Worm (Caenorhabditis elegans) whole organism, mixed stage, embryonic: ENCODE measurements around the gene F36H1.3.

Source experiments
- M03D4.4 ChIP-seq: sonication (generic microtip); optimal IDR thresholded peaks from 2 replicates; lab custom pipeline; 2017; ENCODE audit warnings: mild to moderate bottlenecking, missing genetic modification characterization, missing compliant biosample characterization
- bed-3 ChIP-seq: fragments of 200-800 bp; sonication (Bioruptor generic); optimal IDR thresholded peaks from 3 replicates; lab custom pipeline; 2018; ENCODE audit warnings: mild to moderate bottlenecking, missing genetic modification characterization, moderate library complexity, missing compliant biosample characterization
- blmp-1 ChIP-seq: fragments of 150-350 bp; optimal IDR thresholded peaks from 2 replicates; lab custom pipeline; 2014; ENCODE audit warnings: missing biosample characterization, missing genetic modification characterization
- ceh-39 ChIP-seq: fragments of 150-350 bp; optimal IDR thresholded peaks from 2 replicates; lab custom pipeline; 2014; ENCODE audit warnings: missing biosample characterization, missing genetic modification characterization
- ceh-83 ChIP-seq: fragments of 200-800 bp; sonication (Bioruptor generic); optimal IDR thresholded peaks from 2 replicates; lab custom pipeline; 2018; ENCODE audit warnings: mild to moderate bottlenecking, missing genetic modification characterization, missing compliant biosample characterization
- ces-1 ChIP-seq: fragments of 150-350 bp; optimal IDR thresholded peaks from 2 replicates; lab custom pipeline; 2014; ENCODE audit warnings: missing biosample characterization, missing genetic modification reagents, missing genetic modification characterization
- cnd-1 ChIP-seq: fragments of 200-800 bp; sonication (Bioruptor generic); optimal IDR thresholded peaks from 2 replicates; lab custom pipeline; 2018; ENCODE audit warnings: mild to moderate bottlenecking, missing genetic modification characterization, missing compliant biosample characterization
- drap-1 ChIP-seq: fragments of 200-800 bp; sonication (Bioruptor generic); optimal IDR thresholded peaks from 3 replicates; lab custom pipeline; 2018; ENCODE audit warnings: mild to moderate bottlenecking, missing genetic modification characterization, missing compliant biosample characterization
- elt-3 ChIP-seq: fragments of 150-350 bp; optimal IDR thresholded peaks from 2 replicates; lab custom pipeline; 2014; ENCODE audit warnings: missing biosample characterization, missing genetic modification characterization
- ham-2 ChIP-seq: fragments of 200-800 bp; sonication (Bioruptor generic); optimal IDR thresholded peaks from 2 replicates; lab custom pipeline; 2018; ENCODE audit warnings: mild to moderate bottlenecking, missing genetic modification characterization, missing compliant biosample characterization
- hlh-1 ChIP-seq: fragments of 150-350 bp; optimal IDR thresholded peaks from 2 replicates; lab custom pipeline; 2014; ENCODE audit warnings: missing biosample characterization, missing genetic modification reagents, missing genetic modification characterization
- lin-13 ChIP-seq: fragments of 150-350 bp; optimal IDR thresholded peaks from 2 replicates; lab custom pipeline; 2014; ENCODE audit warnings: missing biosample characterization, missing genetic modification characterization
- lin-32 ChIP-seq: fragments of 200-800 bp; sonication (Bioruptor generic); optimal IDR thresholded peaks from 2 replicates; lab custom pipeline; 2018; ENCODE audit warnings: mild to moderate bottlenecking, missing genetic modification characterization, missing compliant biosample characterization
- lsy-2 ChIP-seq: fragments of 150-350 bp; optimal IDR thresholded peaks from 2 replicates; lab custom pipeline; 2014; ENCODE audit warnings: missing biosample characterization, missing genetic modification characterization
- mab-5 ChIP-seq: fragments of 150-350 bp; optimal IDR thresholded peaks from 2 replicates; lab custom pipeline; 2014; ENCODE audit warnings: missing biosample characterization, missing genetic modification characterization
- mep-1 ChIP-seq: fragments of 150-350 bp; optimal IDR thresholded peaks from 2 replicates; lab custom pipeline; 2017; ENCODE audit warnings: missing biosample characterization, missing genetic modification reagents, missing genetic modification characterization, inconsistent platforms
- nhr-12 ChIP-seq: fragments of 150-350 bp; optimal IDR thresholded peaks from 2 replicates; lab custom pipeline; 2014; ENCODE audit warnings: missing biosample characterization, missing genetic modification characterization
- nhr-2 ChIP-seq: fragments of 150-350 bp; optimal IDR thresholded peaks from 2 replicates; lab custom pipeline; 2014; ENCODE audit warnings: missing biosample characterization, missing genetic modification characterization
- nhr-237 ChIP-seq: fragments of 150-350 bp; optimal IDR thresholded peaks from 2 replicates; lab custom pipeline; 2014; ENCODE audit warnings: missing biosample characterization, missing genetic modification characterization
- nhr-76 ChIP-seq: sonication (generic microtip); optimal IDR thresholded peaks from 2 replicates; lab custom pipeline; 2017; ENCODE audit warnings: missing biosample characterization, missing genetic modification characterization
- pha-4 ChIP-seq: fragments of 150-350 bp; optimal IDR thresholded peaks from 2 replicates; lab custom pipeline; 2018; ENCODE audit warnings: missing biosample characterization, missing genetic modification reagents, missing genetic modification characterization
- sem-2 ChIP-seq: fragments of 200-800 bp; sonication (Bioruptor generic); optimal IDR thresholded peaks from 2 replicates; lab custom pipeline; 2018; ENCODE audit warnings: mild to moderate bottlenecking, missing genetic modification characterization, missing compliant biosample characterization
- snpc-4 ChIP-seq: fragments of 150-350 bp; optimal IDR thresholded peaks from 2 replicates; lab custom pipeline; 2014; ENCODE audit warnings: missing biosample characterization, missing genetic modification characterization
- sptf-1 ChIP-seq: sonication (generic microtip); optimal IDR thresholded peaks from 2 replicates; lab custom pipeline; 2017; ENCODE audit warnings: mild to moderate bottlenecking, missing genetic modification characterization, moderate library complexity, missing compliant biosample characterization
- tbx-8 ChIP-seq: fragments of 200-800 bp; sonication (Bioruptor generic); optimal IDR thresholded peaks from 2 replicates; lab custom pipeline; 2018; ENCODE audit warnings: mild to moderate bottlenecking, missing genetic modification characterization, moderate library complexity, missing compliant biosample characterization
- unc-120 ChIP-seq: sonication (generic microtip); optimal IDR thresholded peaks from 2 replicates; lab custom pipeline; 2017; ENCODE audit warnings: missing genetic modification characterization, missing compliant biosample characterization; ENCODE audit not compliant: poor library complexity, severe bottlenecking
- unc-39 ChIP-seq: fragments of 150-350 bp; optimal IDR thresholded peaks from 2 replicates; lab custom pipeline; 2014; ENCODE audit warnings: missing biosample characterization, missing genetic modification characterization
- unc-62 ChIP-seq: fragments of 150-350 bp; optimal IDR thresholded peaks from 2 replicates; lab custom pipeline; 2014; ENCODE audit warnings: missing biosample characterization, missing genetic modification reagents, missing genetic modification characterization
- zip-8 ChIP-seq: fragments of 150-350 bp; optimal IDR thresholded peaks from 2 replicates; lab custom pipeline; 2014; ENCODE audit warnings: missing biosample characterization, missing genetic modification characterization
- ztf-11 ChIP-seq: fragments of 150-350 bp; optimal IDR thresholded peaks from 2 replicates; lab custom pipeline; 2014; ENCODE audit warnings: missing biosample characterization, missing genetic modification characterization

The F36H1.3 gene

DNA sequence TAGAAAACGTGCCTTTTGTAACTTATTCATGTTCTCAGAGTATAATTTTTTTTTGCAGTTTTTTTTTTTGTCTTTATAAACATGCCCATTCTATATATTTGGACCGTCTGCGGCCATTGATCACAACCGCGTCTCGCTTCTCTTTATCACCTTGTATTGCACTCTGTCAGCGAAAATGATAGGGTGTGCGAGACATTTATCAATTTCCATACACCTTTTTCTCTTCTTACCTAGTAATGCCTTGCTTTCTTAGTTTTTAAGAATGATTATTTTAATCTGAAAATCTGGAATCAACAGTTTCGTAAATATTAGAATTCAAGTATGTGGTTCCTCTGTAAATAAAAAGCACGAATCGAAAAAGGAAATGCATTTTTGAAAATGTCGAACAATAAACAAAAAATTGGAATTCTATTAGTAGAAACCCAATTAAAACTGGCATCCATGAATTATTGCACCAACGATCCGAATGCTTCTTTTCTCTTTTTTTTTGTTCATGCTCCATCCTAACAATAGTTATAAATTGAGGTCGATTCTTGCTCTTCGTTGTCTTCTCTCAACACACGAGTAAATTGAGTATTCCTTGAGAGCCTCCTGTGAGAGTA, 12.7 kb upstream of the F36H1.3 start:
- peak; percentile 40 for TF ChIP-seq ces-1 (GFP tag; lab: Kevin White, UChicago)
- TF ChIP-seq ztf-11: no peak
- no peak for TF ChIP-seq nhr-12

DNA sequence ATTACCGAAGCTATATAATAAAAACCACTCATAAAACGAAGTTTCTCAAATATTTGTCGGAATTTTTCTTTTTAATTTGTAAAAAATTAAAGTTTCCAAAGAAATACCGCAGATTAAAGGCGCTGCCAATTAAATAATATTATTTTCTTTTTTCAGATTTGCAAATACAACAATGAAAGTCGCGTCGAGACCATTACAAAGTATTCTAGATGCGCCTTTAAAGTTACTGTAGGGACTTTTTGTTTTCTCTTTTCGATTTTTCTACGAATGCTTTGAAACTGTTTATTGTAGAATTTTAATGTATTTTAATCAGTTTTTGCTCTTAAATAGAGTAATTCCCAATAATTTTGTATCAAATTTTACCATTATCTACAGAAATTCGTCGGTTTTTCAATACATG, 11.7 kb upstream of the F36H1.3 start:
- TF ChIP-seq pha-4 (tag; lab: Kevin White, UChicago): no peak
- no peak for TF ChIP-seq ceh-83 (GFP tag; lab: Kevin White, UChicago)
- TF ChIP-seq ztf-11: no peak
- no peak for TF ChIP-seq elt-3 (tag; lab: Kevin White, UChicago)
- no peak for TF ChIP-seq snpc-4 (tag; lab: Kevin White, UChicago)
- no peak for TF ChIP-seq lin-32 (GFP tag; lab: Kevin White, UChicago)
- TF ChIP-seq nhr-76: no peak
- no peak for TF ChIP-seq hlh-1 (tag; lab: Kevin White, UChicago)
- TF ChIP-seq lin-13 (tag; lab: Kevin White, UChicago): no peak
- no peak for TF ChIP-seq tbx-8
- no peak for TF ChIP-seq lsy-2 (tag; lab: Kevin White, UChicago)
- no peak for TF ChIP-seq unc-62 (GFP tag; lab: Kevin White, UChicago)
- TF ChIP-seq M03D4.4 (tag; lab: Kevin White, UChicago): no peak
- no peak for TF ChIP-seq sem-2
- no peak for TF ChIP-seq nhr-237 (tag; lab: Kevin White, UChicago)
- TF ChIP-seq blmp-1 (tag; lab: Kevin White, UChicago): no peak
- no peak for TF ChIP-seq drap-1 (GFP tag; lab: Kevin White, UChicago)
- no peak for TF ChIP-seq bed-3 (GFP tag; lab: Kevin White, UChicago)
- no peak for TF ChIP-seq mep-1

ce11 chrIV:11038618-11038664, 11.5 kb upstream of the F36H1.3 start, which contains the start of gene kdin-1:
Gene kdin-1 (plus strand): TSS chrIV:11038655.
- TF ChIP-seq ztf-11: no peak
- TF ChIP-seq ham-2 (GFP tag; lab: Kevin White, UChicago): no peak
- no peak for TF ChIP-seq cnd-1
- no peak for TF ChIP-seq unc-39 (tag; lab: Kevin White, UChicago)
- no peak for TF ChIP-seq lin-13 (tag; lab: Kevin White, UChicago)
- no peak for TF ChIP-seq ceh-83 (GFP tag; lab: Kevin White, UChicago)

- TF ChIP-seq nhr-2 (tag; lab: Kevin White, UChicago) (no peak), ham-2 (GFP tag; lab: Kevin White, UChicago) (peak; percentile 20), ceh-39 (tag; lab: Kevin White, UChicago) (no peak), cnd-1 (no peak), sem-2 (no peak), hlh-1 (tag; lab: Kevin White, UChicago) (peak; percentile 7), zip-8 (no peak), ces-1 (GFP tag; lab: Kevin White, UChicago) (peak; percentile 13), sptf-1 (tag; lab: Kevin White, UChicago) (no peak), elt-3 (tag; lab: Kevin White, UChicago) (no peak), lin-13 (tag; lab: Kevin White, UChicago) (no peak)
Observed at ce11 chrIV:11038665-11039064, 11.3 kb upstream of the F36H1.3 start.

DNA sequence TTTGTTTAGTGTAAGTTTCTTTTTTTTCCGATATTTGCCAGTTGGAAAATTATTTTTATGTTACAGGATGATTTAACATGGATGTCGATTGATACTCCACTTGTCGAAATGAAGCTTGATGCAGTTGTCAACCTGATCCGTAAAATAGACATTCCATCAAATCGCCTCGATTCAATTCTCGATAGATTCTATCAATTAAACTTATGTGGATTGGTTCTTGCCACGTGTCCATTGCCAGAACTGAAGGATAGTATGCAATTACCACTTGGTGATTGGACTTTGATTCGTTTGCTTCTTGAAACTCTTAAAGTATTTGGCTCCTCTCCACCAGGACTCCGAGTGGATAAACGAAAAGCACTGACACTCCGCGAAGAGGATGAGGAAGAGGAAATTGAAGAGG, 5.6 kb upstream of the F36H1.3 start:
- TF ChIP-seq mep-1: no peak
- no peak for TF ChIP-seq unc-62 (GFP tag; lab: Kevin White, UChicago)
- TF ChIP-seq ceh-83 (GFP tag; lab: Kevin White, UChicago): no peak
- TF ChIP-seq hlh-1 (tag; lab: Kevin White, UChicago): no peak
- TF ChIP-seq nhr-76: no peak
- TF ChIP-seq M03D4.4 (tag; lab: Kevin White, UChicago): no peak
- no peak for TF ChIP-seq unc-120 (tag; lab: Kevin White, UChicago)
- no peak for TF ChIP-seq bed-3 (GFP tag; lab: Kevin White, UChicago)
- TF ChIP-seq lin-32 (GFP tag; lab: Kevin White, UChicago): no peak
- no peak for TF ChIP-seq ces-1 (GFP tag; lab: Kevin White, UChicago)
- TF ChIP-seq, all 35 proteins: peak for 0

DNA sequence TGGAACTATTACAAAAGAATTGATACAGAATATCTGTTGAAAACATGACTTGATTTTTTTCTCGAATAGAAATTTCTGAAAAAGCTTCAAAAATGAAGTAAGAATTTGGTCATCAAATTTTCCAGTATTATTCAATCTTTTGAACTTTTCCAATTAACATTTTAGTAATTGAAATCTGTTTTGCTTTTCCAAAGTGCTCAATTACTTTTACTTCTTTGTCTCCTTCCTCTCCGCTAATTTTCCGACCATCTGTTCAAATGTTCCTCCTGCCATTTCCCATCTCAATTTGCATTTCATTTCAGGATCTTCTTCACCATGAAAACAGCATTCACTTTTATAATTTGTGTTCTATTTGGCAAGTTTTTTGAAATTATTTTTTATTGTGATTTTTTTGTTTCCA, 1.1 kb upstream of the F36H1.3 start, which contains the start of gene F36H1.11:
TSS of gene F36H1.11 (plus strand) at position 301 of the 400 bp plus-strand sequence.
- TF ChIP-seq zip-8: no peak
- no peak for TF ChIP-seq M03D4.4 (tag; lab: Kevin White, UChicago)
- no peak for TF ChIP-seq ceh-39 (tag; lab: Kevin White, UChicago)
- TF ChIP-seq snpc-4 (tag; lab: Kevin White, UChicago): no peak
- TF ChIP-seq nhr-237 (tag; lab: Kevin White, UChicago): no peak
- no peak for TF ChIP-seq sem-2
- TF ChIP-seq unc-120 (tag; lab: Kevin White, UChicago): no peak
- no peak for TF ChIP-seq mab-5
- TF ChIP-seq ces-1 (GFP tag; lab: Kevin White, UChicago): peak; percentile 79
- TF ChIP-seq cnd-1: peak; percentile 18
- no peak for TF ChIP-seq lin-13 (tag; lab: Kevin White, UChicago)
- TF ChIP-seq lin-32 (GFP tag; lab: Kevin White, UChicago): no peak
- no peak for TF ChIP-seq unc-39 (tag; lab: Kevin White, UChicago)
